Fruit fly (Drosophila melanogaster): ENCODE data around the gene CG2614.

DNA sequence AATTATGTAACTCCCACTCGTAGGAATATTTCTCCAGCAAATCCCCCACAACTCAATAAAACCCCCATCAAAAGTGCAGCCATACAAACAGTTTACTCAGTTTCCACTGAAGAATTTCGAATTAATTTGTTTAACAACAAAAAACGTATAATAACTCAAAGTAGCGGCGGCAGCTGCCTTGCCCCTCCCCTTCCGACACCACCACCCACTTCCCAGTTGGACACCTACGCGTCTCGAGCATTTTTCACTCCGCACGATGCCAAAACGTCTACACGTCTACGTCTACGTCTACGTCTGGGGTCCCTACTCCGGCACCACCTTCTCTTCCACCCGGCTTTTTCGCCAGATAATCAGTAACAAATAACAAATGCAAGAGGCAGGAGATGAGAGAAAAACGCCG lies 15.0 kb downstream of the CG2614 start:
- TF ChIP-seq CG8478 (optimal IDR thresholded peaks at IDR 0.05) (no peak), psq (optimal IDR thresholded peaks at IDR 0.05) (no peak), EcR (GFP tag; optimal IDR thresholded peaks at IDR 0.05) (no peak)
